Worm (Caenorhabditis elegans) whole organism, L4 larva: Measurements from ENCODE around the gene Y22D7AL.11.

Experiments used
- D1046.2 ChIP-seq: fragments of 200-800 bp; sonication (Bioruptor generic); IDR thresholded peaks from 2 replicates; pipeline ENCODE4 v1.3.6; 2022; ENCODE audit warnings: missing genetic modification characterization, missing compliant biosample characterization
- F10B5.3 ChIP-seq: sonication (generic microtip); optimal IDR thresholded peaks from 2 replicates; lab custom pipeline; 2016; ENCODE audit warnings: mild to moderate bottlenecking, missing genetic modification characterization, missing compliant biosample characterization
- F26F4.8 ChIP-seq: fragments of 200-800 bp; sonication (Bioruptor generic); conservative IDR thresholded peaks from 2 replicates; pipeline ENCODE4 v1.3.6; 2022; ENCODE audit warnings: missing genetic modification characterization, missing compliant biosample characterization
- T20F7.1 ChIP-seq: fragments of 200-800 bp; sonication (Bioruptor generic); optimal IDR thresholded peaks from 2 replicates; lab custom pipeline; 2018; ENCODE audit warnings: mild to moderate bottlenecking, missing genetic modification characterization, missing compliant biosample characterization
- Y105C5A.15 ChIP-seq: fragments of 200-800 bp; sonication (Bioruptor generic); IDR thresholded peaks from 2 replicates; pipeline ENCODE4 v1.3.6; 2022; ENCODE audit warnings: missing genetic modification characterization, missing compliant biosample characterization
- Y48G9A.11 ChIP-seq: fragments of 200-800 bp; sonication (Bioruptor generic); IDR thresholded peaks from 2 replicates; pipeline ENCODE4 v1.3.6; 2022; ENCODE audit warnings: missing genetic modification reagents, missing genetic modification characterization, missing compliant biosample characterization
- ZK546.5 ChIP-seq, 2 experiments: sonication (generic microtip); optimal IDR thresholded peaks; 2 replicates each; lab custom pipeline; 2017; ENCODE audit warnings: missing biosample characterization in 2 of 2, missing genetic modification characterization in 2 of 2
- ama-1 ChIP-seq: fragments of 150-350 bp; optimal IDR thresholded peaks from 2 replicates; lab custom pipeline; 2014; ENCODE audit warnings: inconsistent platforms, mixed read lengths
- arid-1 ChIP-seq: fragments of 200-800 bp; sonication (Bioruptor generic); conservative IDR thresholded peaks from 2 replicates; pipeline ENCODE4 v1.3.6; 2022; ENCODE audit warnings: missing genetic modification reagents, missing genetic modification characterization, missing compliant biosample characterization
- ceh-28 ChIP-seq: fragments of 150-350 bp; optimal IDR thresholded peaks from 2 replicates; lab custom pipeline; 2014; ENCODE audit warnings: missing biosample characterization, missing genetic modification reagents, missing genetic modification characterization
- ceh-44 ChIP-seq: fragments of 200-800 bp; sonication (Bioruptor generic); IDR thresholded peaks from 2 replicates; pipeline ENCODE4 v1.3.6; 2022; ENCODE audit warnings: missing genetic modification reagents, missing genetic modification characterization, missing compliant biosample characterization
- ceh-62 ChIP-seq: sonication (generic microtip); optimal IDR thresholded peaks from 2 replicates; lab custom pipeline; 2017; ENCODE audit warnings: missing biosample characterization, missing genetic modification characterization
- ces-1 ChIP-seq: fragments of 150-350 bp; sonication (generic microtip); optimal IDR thresholded peaks from 4 replicates; lab custom pipeline; 2014; ENCODE audit warnings: missing biosample characterization, missing genetic modification reagents, missing genetic modification characterization
- ctbp-1 ChIP-seq: fragments of 200-800 bp; sonication (Bioruptor generic); IDR thresholded peaks from 2 replicates; pipeline ENCODE4 v1.3.6; 2022; ENCODE audit warnings: missing genetic modification reagents, missing genetic modification characterization, missing compliant biosample characterization
- daf-12 ChIP-seq: fragments of 150-350 bp; optimal IDR thresholded peaks from 2 replicates; lab custom pipeline; 2014; ENCODE audit warnings: missing biosample characterization, missing genetic modification reagents, missing genetic modification characterization
- daf-16 ChIP-seq, 3 experiments: sonication (generic microtip); optimal IDR thresholded peaks; 2 replicates each; lab custom pipeline; 2016 to 2017; ENCODE audit warnings: missing genetic modification characterization in 3 of 3, missing genetic modification reagents in 3 of 3, mild to moderate bottlenecking in 2 of 3, missing compliant biosample characterization in 2 of 3, missing biosample characterization in 1 of 3, moderate library complexity in 1 of 3
- daf-19 ChIP-seq: fragments of 200-800 bp; sonication (Bioruptor generic); conservative IDR thresholded peaks from 2 replicates; pipeline ENCODE4 v1.3.6; 2022; ENCODE audit warnings: missing genetic modification characterization, missing compliant biosample characterization
- duxl-1 ChIP-seq: sonication (generic microtip); optimal IDR thresholded peaks from 2 replicates; lab custom pipeline; 2016; ENCODE audit warnings: mild to moderate bottlenecking, missing genetic modification characterization, moderate library complexity, missing compliant biosample characterization; ENCODE audit not compliant: poor library complexity
- dve-1 ChIP-seq: sonication (generic microtip); optimal IDR thresholded peaks from 2 replicates; lab custom pipeline; 2017; ENCODE audit warnings: antibody characterized with exemption, mild to moderate bottlenecking, missing genetic modification characterization, missing compliant biosample characterization; ENCODE audit not compliant: insufficient read depth
- egl-27 ChIP-seq: sonication (generic microtip); optimal IDR thresholded peaks from 3 replicates; lab custom pipeline; 2017; ENCODE audit warnings: missing biosample characterization, missing genetic modification reagents, missing genetic modification characterization
- fos-1 ChIP-seq: fragments of 150-350 bp; optimal IDR thresholded peaks from 2 replicates; lab custom pipeline; 2014; ENCODE audit warnings: missing biosample characterization, missing genetic modification characterization
- gei-8 ChIP-seq: fragments of 200-800 bp; sonication (Bioruptor generic); optimal IDR thresholded peaks from 2 replicates; lab custom pipeline; 2018; ENCODE audit warnings: mild to moderate bottlenecking, missing genetic modification characterization, missing compliant biosample characterization
- hif-1 ChIP-seq, 2 experiments: sonication (generic microtip); optimal IDR thresholded peaks; 2 replicates each; lab custom pipeline; 2016 to 2017; ENCODE audit warnings: missing compliant biosample characterization in 2 of 2, missing genetic modification characterization in 2 of 2, missing genetic modification reagents in 2 of 2, missing genotype in 2 of 2, mild to moderate bottlenecking in 1 of 2
- hlh-11 ChIP-seq: fragments of 200-800 bp; sonication (Bioruptor generic); optimal IDR thresholded peaks from 2 replicates; lab custom pipeline; 2018; ENCODE audit warnings: mild to moderate bottlenecking, missing genetic modification characterization, missing compliant biosample characterization
- jun-1 ChIP-seq: fragments of 150-350 bp; optimal IDR thresholded peaks from 2 replicates; lab custom pipeline; 2014; ENCODE audit warnings: missing biosample characterization, missing genetic modification reagents, missing genetic modification characterization
- lim-7 ChIP-seq: fragments of 200-800 bp; sonication (Bioruptor generic); IDR thresholded peaks from 2 replicates; pipeline ENCODE4 v1.3.6; 2022; ENCODE audit warnings: missing genetic modification characterization, missing compliant biosample characterization
- lir-3 ChIP-seq: sonication (generic microtip); optimal IDR thresholded peaks from 2 replicates; lab custom pipeline; 2016; ENCODE audit warnings: mild to moderate bottlenecking, missing genetic modification characterization, missing compliant biosample characterization
- lsy-2 ChIP-seq, 2 experiments: fragments of 150-350 bp in 1 of 2; sonication (generic microtip) in 1 of 2; optimal IDR thresholded peaks; 2 replicates each; lab custom pipeline; 2014 to 2017; ENCODE audit warnings: missing biosample characterization in 2 of 2, missing genetic modification characterization in 2 of 2
- madf-9 ChIP-seq: fragments of 200-800 bp; sonication (Bioruptor generic); conservative IDR thresholded peaks from 2 replicates; pipeline ENCODE4 v1.3.6; 2022; ENCODE audit warnings: missing genetic modification reagents, missing genetic modification characterization, missing compliant biosample characterization
- mdl-1 ChIP-seq, 2 experiments: fragments of 150-350 bp in 1 of 2; sonication (generic microtip) in 1 of 2; optimal IDR thresholded peaks; 2 replicates each; lab custom pipeline; 2014 to 2017; ENCODE audit warnings: missing biosample characterization in 2 of 2, missing genetic modification characterization in 2 of 2
- mes-2 ChIP-seq: sonication (generic microtip); optimal IDR thresholded peaks from 2 replicates; lab custom pipeline; 2016; ENCODE audit warnings: missing genotype, mild to moderate bottlenecking, missing genetic modification characterization, missing compliant biosample characterization; ENCODE audit not compliant: poor library complexity, severe bottlenecking
- mxl-2 ChIP-seq: fragments of 200-800 bp; sonication (Bioruptor generic); conservative IDR thresholded peaks from 2 replicates; pipeline ENCODE4 v1.3.6; 2022; ENCODE audit warnings: missing genetic modification reagents, missing genetic modification characterization, missing compliant biosample characterization
- mxl-3 ChIP-seq: fragments of 200-800 bp; sonication (Bioruptor generic); optimal IDR thresholded peaks from 2 replicates; lab custom pipeline; 2018; ENCODE audit warnings: mild to moderate bottlenecking, missing genetic modification characterization, missing compliant biosample characterization
- nhr-11 ChIP-seq: fragments of 150-350 bp; optimal IDR thresholded peaks from 2 replicates; lab custom pipeline; 2014; ENCODE audit warnings: missing biosample characterization, missing genetic modification characterization
- nhr-111 ChIP-seq: fragments of 200-800 bp; sonication (Bioruptor generic); optimal IDR thresholded peaks from 2 replicates; lab custom pipeline; 2018; ENCODE audit warnings: mild to moderate bottlenecking, missing genetic modification characterization, missing compliant biosample characterization
- nhr-237 ChIP-seq: sonication (generic microtip); optimal IDR thresholded peaks from 2 replicates; lab custom pipeline; 2017; ENCODE audit warnings: missing biosample characterization, missing genetic modification characterization
- nhr-25 ChIP-seq: sonication (generic microtip); optimal IDR thresholded peaks from 2 replicates; lab custom pipeline; 2017; ENCODE audit warnings: missing genetic modification characterization, mild to moderate bottlenecking, missing compliant biosample characterization, antibody characterized with exemption, moderate library complexity, borderline replicate concordance; ENCODE audit not compliant: insufficient read depth
- nhr-41 ChIP-seq: fragments of 200-800 bp; sonication (Bioruptor generic); IDR thresholded peaks from 2 replicates; pipeline ENCODE4 v1.3.6; 2022; ENCODE audit warnings: missing genetic modification reagents, missing genetic modification characterization, missing compliant biosample characterization
- nhr-42 ChIP-seq: fragments of 200-800 bp; sonication (Bioruptor generic); IDR thresholded peaks from 2 replicates; pipeline ENCODE4 v1.3.6; 2022; ENCODE audit warnings: missing genetic modification characterization, missing compliant biosample characterization
- nhr-48 ChIP-seq: sonication (generic microtip); optimal IDR thresholded peaks from 2 replicates; lab custom pipeline; 2016; ENCODE audit warnings: mild to moderate bottlenecking, missing genetic modification characterization, missing compliant biosample characterization
- nhr-6 ChIP-seq: fragments of 150-350 bp; optimal IDR thresholded peaks from 2 replicates; lab custom pipeline; 2014; ENCODE audit warnings: missing biosample characterization, missing genetic modification characterization
- nhr-77 ChIP-seq: fragments of 150-350 bp; optimal IDR thresholded peaks from 2 replicates; lab custom pipeline; 2014; ENCODE audit warnings: missing biosample characterization, missing genetic modification characterization
- pha-4 ChIP-seq, 2 experiments: fragments of 150-350 bp in 1 of 2; fragments of 200-800 bp in 1 of 2; sonication (Bioruptor generic) in 1 of 2; IDR thresholded peaks in 1 of 2; optimal IDR thresholded peaks in 1 of 2; 2 replicates each; pipeline versions ENCODE4 v1.3.6 to Lab custom; 2014 to 2022; ENCODE audit warnings: missing genetic modification characterization in 2 of 2, missing genetic modification reagents in 2 of 2, missing biosample characterization in 1 of 2, missing compliant biosample characterization in 1 of 2
- set-16 ChIP-seq: fragments of 200-800 bp; sonication (Bioruptor generic); IDR thresholded peaks from 2 replicates; pipeline ENCODE4 v1.3.6; 2022; ENCODE audit warnings: missing genetic modification reagents, missing genetic modification characterization, missing compliant biosample characterization
- tra-1 ChIP-seq: fragments of 200-800 bp; sonication (Bioruptor generic); IDR thresholded peaks from 2 replicates; pipeline ENCODE4 v1.3.6; 2022; ENCODE audit warnings: missing genetic modification reagents, missing genetic modification characterization, missing compliant biosample characterization
- unc-39 ChIP-seq: sonication (generic microtip); optimal IDR thresholded peaks from 2 replicates; lab custom pipeline; 2017; ENCODE audit warnings: missing biosample characterization, missing genetic modification characterization
- vab-7 ChIP-seq: fragments of 200-800 bp; sonication (Bioruptor generic); IDR thresholded peaks from 2 replicates; pipeline ENCODE4 v1.3.6; 2022; ENCODE audit warnings: missing genetic modification reagents, missing genetic modification characterization, missing compliant biosample characterization
- zfp-3 ChIP-seq: fragments of 200-800 bp; sonication (Bioruptor generic); conservative IDR thresholded peaks from 2 replicates; pipeline ENCODE4 v1.3.6; 2022; ENCODE audit warnings: missing genetic modification reagents, missing genetic modification characterization, missing compliant biosample characterization

The Y22D7AL.11 gene

ce11 chrIII:1604514-1604976 lies 29.6 kb downstream of the Y22D7AL.11 start, which contains the start of gene Y22D7AL.6 (continued):
- TF ChIP-seq D1046.2 (GFP tag; lab: Robert Waterston, UW) (peak; percentile 90), mxl-2 (GFP tag; lab: Robert Waterston, UW) (no peak), vab-7 (peak; percentile 76), nhr-25 (no peak), ceh-28 (tag; lab: Kevin White, UChicago) (no peak), nhr-237 (no peak), dve-1 (peak; percentile 53), duxl-1 (tag; lab: Kevin White, UChicago) (peak; percentile 61), egl-27 (no peak), ceh-44 (GFP tag; lab: Robert Waterston, UW) (0 out of 2 replicates have a peak, but pooled peaks have one; percentile 18), F26F4.8 (peak; percentile 97), ZK546.5 (tag; optimal IDR thresholded peaks at IDR 0.05; lab: Kevin White, UChicago) (no peak), unc-39 (tag; lab: Kevin White, UChicago) (no peak), lsy-2 (tag; optimal IDR thresholded peaks at IDR 0.05; lab: Kevin White, UChicago) (peak in 1 of 2 experiments; percentile 36), nhr-42 (GFP tag; lab: Robert Waterston, UW) (0 out of 2 replicates have a peak, but pooled peaks have one; percentile 54), Y48G9A.11 (peak; percentile 77; the same call in 1 of the 2 replicates), lim-7 (GFP tag; lab: Robert Waterston, UW) (peak; percentile 91), gei-8 (peak; percentile 81), ama-1 (lab: Kevin White, UChicago) (no peak), ceh-62 (tag; lab: Kevin White, UChicago) (no peak), nhr-111 (GFP tag; lab: Kevin White, UChicago) (peak; percentile 51), set-16 (GFP tag; lab: Robert Waterston, UW) (peak; percentile 48; the same call in 1 of the 2 replicates), nhr-48 (tag; lab: Kevin White, UChicago) (peak; percentile 65), mdl-1 (tag; optimal IDR thresholded peaks at IDR 0.05; lab: Kevin White, UChicago) (no peak), daf-19 (peak; percentile 69; the same call in 1 of the 2 replicates), T20F7.1 (no peak), nhr-77 (no peak), fos-1 (tag; lab: Kevin White, UChicago) (no peak), madf-9 (GFP tag; lab: Robert Waterston, UW) (peak; percentile 78), Y105C5A.15 (GFP tag; lab: Robert Waterston, UW) (peak; percentile 45; the same call in 1 of the 2 replicates), mes-2 (tag; lab: Kevin White, UChicago) (peak; percentile 65), mxl-3 (GFP tag; lab: Kevin White, UChicago) (peak; percentile 9), tra-1 (GFP tag; lab: Robert Waterston, UW) (peak; percentile 79), ces-1 (GFP tag; lab: Kevin White, UChicago) (no peak), nhr-41 (GFP tag; lab: Robert Waterston, UW) (no peak), arid-1 (GFP tag; lab: Robert Waterston, UW) (peak; percentile 84), F10B5.3 (tag; lab: Kevin White, UChicago) (peak; percentile 27), lir-3 (peak; percentile 65), nhr-6 (tag; lab: Kevin White, UChicago) (no peak), daf-16 (GFP tag; optimal IDR thresholded peaks at IDR 0.05; lab: Kevin White, UChicago) (peak; percentile 49 to 90), daf-16 (tag; optimal IDR thresholded peaks at IDR 0.05; lab: Kevin White, UChicago) (peak; percentile 46), pha-4 (GFP tag; IDR thresholded peaks at IDR 0.05; lab: Robert Waterston, UW) (peak; percentile 91), pha-4 (tag; optimal IDR thresholded peaks at IDR 0.05; lab: Kevin White, UChicago) (no peak), hif-1 (tag; optimal IDR thresholded peaks at IDR 0.05; lab: Kevin White, UChicago) (peak in 1 of 2 experiments; percentile 1), hlh-11 (tag; lab: Kevin White, UChicago) (peak; percentile 11), zfp-3 (GFP tag; lab: Robert Waterston, UW) (peak; percentile 79; the same call in 1 of the 2 replicates), jun-1 (tag; lab: Kevin White, UChicago) (no peak), daf-12 (tag; lab: Kevin White, UChicago) (no peak), nhr-11 (tag; lab: Kevin White, UChicago) (no peak), ctbp-1 (GFP tag; lab: Robert Waterston, UW) (peak; percentile 81)
